Fruit fly (Drosophila melanogaster) whole organism, wandering third instar larva: Measurements from ENCODE around the gene CG6678.

ENCODE experiments used
- HLH106 ChIP-seq: fragments of 200-800 bp; optimal IDR thresholded peaks from 3 replicates; lab custom pipeline; 2019; ENCODE audit warnings: missing biosample characterization, mild to moderate bottlenecking, missing genetic modification characterization, moderate library complexity
- Vsx2 ChIP-seq: fragments of 200-300, 225-300 bp; sonication (Bioruptor generic); optimal IDR thresholded peaks from 2 replicates; lab custom pipeline; 2018; ENCODE audit warnings: missing biosample characterization, missing genetic modification characterization; ENCODE audit not compliant: partially characterized antibody
- dl ChIP-seq, 2 experiments: fragments of 175-275, 200-275 bp in 1 of 2; fragments of 200-275 bp in 1 of 2; sonication (Bioruptor generic); optimal IDR thresholded peaks; lab custom pipeline; 2018; ENCODE audit warnings: mild to moderate bottlenecking in 2 of 2, missing biosample characterization in 2 of 2, missing genetic modification characterization in 2 of 2, moderate library complexity in 2 of 2; ENCODE audit not compliant: partially characterized antibody in 2 of 2, insufficient read depth in 1 of 2
- foxo ChIP-seq, 2 experiments: fragments of 200-800 bp; sonication (Bioruptor generic); optimal IDR thresholded peaks; 2 replicates in 1 of 2; 3 replicates in 1 of 2; lab custom pipeline; 2016 to 2017; ENCODE audit warnings: missing biosample characterization in 2 of 2, missing genetic modification characterization in 2 of 2
- jim ChIP-seq: fragments of 175-275, 200-325 bp; sonication (Bioruptor generic); optimal IDR thresholded peaks from 2 replicates; lab custom pipeline; 2016; ENCODE audit warnings: missing biosample characterization, mild to moderate bottlenecking, missing genetic modification characterization
- lola ChIP-seq: fragments of >200 bp; optimal IDR thresholded peaks from 2 replicates; lab custom pipeline; 2017; ENCODE audit warnings: missing biosample characterization, missing genetic modification characterization
- pan ChIP-seq: fragments of >200 bp; optimal IDR thresholded peaks from 2 replicates; lab custom pipeline; 2017
- psq ChIP-seq: fragments of 200-800 bp; sonication (Bioruptor generic); optimal IDR thresholded peaks from 3 replicates; lab custom pipeline; 2017; ENCODE audit warnings: missing biosample characterization, mild to moderate bottlenecking, missing genetic modification characterization, moderate library complexity
- sv ChIP-seq: fragments of 200-800 bp; sonication (Bioruptor generic); optimal IDR thresholded peaks from 3 replicates; lab custom pipeline; 2016; ENCODE audit warnings: missing biosample characterization, missing genetic modification characterization
- usp ChIP-seq: fragments of >200 bp; optimal IDR thresholded peaks from 2 replicates; lab custom pipeline; 2017; ENCODE audit warnings: missing biosample characterization, missing genetic modification characterization

DNA sequence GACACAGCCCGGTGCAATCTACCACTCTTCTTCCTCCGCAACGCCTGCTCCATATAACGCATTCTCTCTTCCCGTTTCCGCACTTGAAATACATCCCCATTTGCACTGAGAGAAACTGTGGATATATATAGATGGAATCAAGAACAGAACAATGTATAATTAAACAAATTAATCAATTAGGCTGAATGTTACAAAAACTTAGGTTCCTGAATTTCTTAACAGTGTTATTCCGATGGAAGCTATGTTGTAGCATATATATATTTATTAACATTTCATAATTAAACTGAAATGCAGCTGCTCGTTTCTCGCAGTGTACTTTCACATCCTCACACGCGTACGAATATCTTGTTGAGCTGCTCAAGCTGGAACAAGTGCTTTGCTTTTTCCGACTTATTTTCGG is 27.3 kb upstream of the CG6678 start:
- TF ChIP-seq pan (lab: Kevin White, UChicago) (no peak), HLH106 (tag; lab: Kevin White, UChicago) (peak; percentile 95), sv (GFP tag; lab: Kevin White, UChicago) (peak; percentile 5), jim (no peak), Vsx2 (GFP tag; lab: Kevin White, UChicago) (no peak), lola (GFP tag; lab: Kevin White, UChicago) (no peak), foxo (GFP tag; optimal IDR thresholded peaks at IDR 0.05; lab: Kevin White, UChicago) (peak in 1 of 2 experiments; percentile 96), dl (GFP tag; optimal IDR thresholded peaks at IDR 0.05; lab: Kevin White, UChicago; ENCODE audit: insufficient read depth in 1 of 2, partially characterized antibody in 2 of 2) (no peak), psq (GFP tag; lab: Kevin White, UChicago) (peak; percentile 94), usp (GFP tag; lab: Kevin White, UChicago) (no peak)
